Fruit fly (Drosophila melanogaster): ENCODE data around the gene EMC2A.
A peak's percentile ranks its signal among the peaks of the same experiment; 100 is the strongest.

The EMC2A gene

dm6 chr3R:17043570-17043923 lies 47.7 kb upstream of the EMC2A start (continued):
- peak; percentile 51; the same call in 1 of the 2 replicates for TF ChIP-seq sna (GFP tag; IDR thresholded peaks at IDR 0.05; ENCODE audit: partially characterized antibody)
- TF ChIP-seq CG3838 (GFP tag; optimal IDR thresholded peaks at IDR 0.05) = no peak
- TF ChIP-seq trh (GFP tag; optimal IDR thresholded peaks at IDR 0.05) = no peak
- TF ChIP-seq abd-A (tag; optimal IDR thresholded peaks at IDR 0.05) = no peak
- no peak for TF ChIP-seq ranshi (GFP tag; IDR thresholded peaks at IDR 0.05)
- no peak for TF ChIP-seq org-1 (GFP tag; optimal IDR thresholded peaks at IDR 0.05)
- no peak; the same call in 1 of the 2 replicates for TF ChIP-seq tna (GFP tag; IDR thresholded peaks at IDR 0.05; ENCODE audit: partially characterized antibody)
- no peak for TF ChIP-seq fru (optimal IDR thresholded peaks at IDR 0.05)
- no peak for TF ChIP-seq bcd (GFP tag; optimal IDR thresholded peaks at IDR 0.05)
- no peak for TF ChIP-seq fd96Cb (tag; optimal IDR thresholded peaks at IDR 0.05)
- no peak for TF ChIP-seq Dip3 (GFP tag; optimal IDR thresholded peaks at IDR 0.05)
- TF ChIP-seq CG18262 (tag; optimal IDR thresholded peaks at IDR 0.05) = no peak
- no peak for TF ChIP-seq Vsx1 (GFP tag; optimal IDR thresholded peaks at IDR 0.05)
- TF ChIP-seq dimm (GFP tag; IDR thresholded peaks at IDR 0.05) = no peak
- no peak for TF ChIP-seq CG31224 (GFP tag; IDR thresholded peaks at IDR 0.05)
- TF ChIP-seq CG6683 (GFP tag; optimal IDR thresholded peaks at IDR 0.05) = no peak
- TF ChIP-seq ato (GFP tag; IDR thresholded peaks at IDR 0.05; ENCODE audit: partially characterized antibody) = no peak
- TF ChIP-seq nerfin-1 (tag; optimal IDR thresholded peaks at IDR 0.05) = no peak
- no peak for TF ChIP-seq sd (tag; optimal IDR thresholded peaks at IDR 0.05)
- TF ChIP-seq twi (tag; optimal IDR thresholded peaks at IDR 0.05) = no peak
- TF ChIP-seq rib (GFP tag; IDR thresholded peaks at IDR 0.05) = no peak
- no peak for TF ChIP-seq bab2 (GFP tag; optimal IDR thresholded peaks at IDR 0.05)
- no peak for TF ChIP-seq p53 (GFP tag; optimal IDR thresholded peaks at IDR 0.05)
- no peak for TF ChIP-seq CG15073 (GFP tag; optimal IDR thresholded peaks at IDR 0.05)
- TF ChIP-seq E2f2 (GFP tag; IDR thresholded peaks at IDR 0.05) = no peak
- no peak for TF ChIP-seq CG17802 (tag; optimal IDR thresholded peaks at IDR 0.05)
- no peak for TF ChIP-seq NC2α (GFP tag; optimal IDR thresholded peaks at IDR 0.05)
- TF ChIP-seq D (optimal IDR thresholded peaks at IDR 0.05) = peak; percentile 1
- TF ChIP-seq D (GFP tag; optimal IDR thresholded peaks at IDR 0.05) = no peak
- TF ChIP-seq gcm (GFP tag; optimal IDR thresholded peaks at IDR 0.05) = no peak
- no peak for TF ChIP-seq gro (GFP tag; optimal IDR thresholded peaks at IDR 0.05)
- no peak for TF ChIP-seq scrt (GFP tag; optimal IDR thresholded peaks at IDR 0.05)
- 0 out of 3 replicates have a peak, but pooled peaks have one; percentile 5 for TF ChIP-seq Doc3 (GFP tag; IDR thresholded peaks at IDR 0.05; ENCODE audit: partially characterized antibody)
- TF ChIP-seq MESR4 (GFP tag; optimal IDR thresholded peaks at IDR 0.05) = peak; percentile 96
- TF ChIP-seq lbe (GFP tag; optimal IDR thresholded peaks at IDR 0.05) = no peak
- TF ChIP-seq CG14860 (GFP tag; IDR thresholded peaks at IDR 0.05; ENCODE audit: partially characterized antibody) = no peak; the same call in 2 of the 3 replicates
- TF ChIP-seq MBD-R2 (GFP tag; IDR thresholded peaks at IDR 0.05) = peak; percentile 71
- no peak for TF ChIP-seq lab (GFP tag; optimal IDR thresholded peaks at IDR 0.05)
- TF ChIP-seq CG16863 (GFP tag; optimal IDR thresholded peaks at IDR 0.05) = no peak
- TF ChIP-seq CG17328 (GFP tag; IDR thresholded peaks at IDR 0.05) = 0 out of 2 replicates have a peak, but pooled peaks have one; percentile 16
- TF ChIP-seq ftz-f1 (GFP tag; optimal IDR thresholded peaks at IDR 0.05) = peak; percentile 76
- no peak for TF ChIP-seq fd102C (GFP tag; optimal IDR thresholded peaks at IDR 0.05)
- TF ChIP-seq CG18764 (GFP tag; optimal IDR thresholded peaks at IDR 0.05) = no peak
- TF ChIP-seq nerfin-2 (GFP tag; IDR thresholded peaks at IDR 0.05; ENCODE audit: partially characterized antibody) = no peak; the same call in 1 of the 2 replicates
- TF ChIP-seq ase (GFP tag; IDR thresholded peaks at IDR 0.05) = no peak
- TF ChIP-seq Meics (GFP tag; optimal IDR thresholded peaks at IDR 0.05) = no peak
- no peak for TF ChIP-seq dmrt11E (tag; optimal IDR thresholded peaks at IDR 0.05)
- TF ChIP-seq CG11696 (GFP tag; IDR thresholded peaks at IDR 0.05) = no peak
- no peak for TF ChIP-seq lilli (GFP tag; optimal IDR thresholded peaks at IDR 0.05)
- TF ChIP-seq Atf6 (GFP tag; IDR thresholded peaks at IDR 0.05) = 0 out of 2 replicates have a peak, but pooled peaks have one; percentile 25
- TF ChIP-seq z (GFP tag; IDR thresholded peaks at IDR 0.05) = no peak
- TF ChIP-seq wek (GFP tag; optimal IDR thresholded peaks at IDR 0.05) = no peak
